Worm (Caenorhabditis elegans) whole organism, late embryonic: Measurements from ENCODE around the gene Y22D7AR.3.

Experiments used
- ama-1 ChIP-seq: fragments of 150-350 bp; optimal IDR thresholded peaks from 2 replicates; lab custom pipeline; 2014
- dve-1 ChIP-seq: sonication (generic microtip); optimal IDR thresholded peaks from 2 replicates; lab custom pipeline; 2017; ENCODE audit warnings: antibody characterized with exemption, mild to moderate bottlenecking, missing genetic modification characterization, missing compliant biosample characterization
- odd-2 ChIP-seq: sonication (generic microtip); optimal IDR thresholded peaks from 2 replicates; lab custom pipeline; 2017; ENCODE audit warnings: antibody characterized with exemption, mild to moderate bottlenecking, missing genetic modification characterization, missing compliant biosample characterization

- TF ChIP-seq ama-1 (lab: Kevin White, UChicago), result no peak
- TF ChIP-seq dve-1 (tag; lab: Kevin White, UChicago), result no peak
- no peak for TF ChIP-seq odd-2 (tag; lab: Kevin White, UChicago)
Observed at ce11 chrIII:1668519-1668918, 2.9 kb upstream of the Y22D7AR.3 start, which contains the start of gene glb-30.
